Fruit fly (Drosophila melanogaster) whole organism, embryonic: ENCODE data around the gene CG32195.

Experiments used
- B-H1 ChIP-seq: fragments of 200-800 bp; sonication (Bioruptor generic); IDR thresholded peaks from 3 replicates; pipeline ENCODE4 v1.3.6; 2022; ENCODE audit warnings: missing biosample characterization, missing genetic modification characterization
- Bgb ChIP-seq: fragments of 200-800 bp; sonication (Bioruptor generic); IDR thresholded peaks from 2 replicates; pipeline ENCODE4 v1.3.6; 2022; ENCODE audit warnings: missing biosample characterization, missing genetic modification characterization; ENCODE audit not compliant: partially characterized antibody
- CG2712 ChIP-seq: fragments of 200-800 bp; optimal IDR thresholded peaks from 3 replicates; lab custom pipeline; 2019; ENCODE audit warnings: missing biosample characterization, mild to moderate bottlenecking, missing genetic modification characterization, moderate library complexity
- CG8478 ChIP-seq: fragments of >200 bp; optimal IDR thresholded peaks from 2 replicates; lab custom pipeline; 2018
- Dll ChIP-seq: fragments of 200-800 bp; sonication (Bioruptor generic); IDR thresholded peaks from 4 replicates; pipeline ENCODE4 v1.3.6; 2022; ENCODE audit warnings: missing biosample characterization, missing genetic modification characterization; ENCODE audit not compliant: partially characterized antibody
- repo ChIP-seq: fragments of 200-800 bp; sonication (Bioruptor generic); optimal IDR thresholded peaks from 2 replicates; lab custom pipeline; 2016; ENCODE audit warnings: missing biosample characterization, missing genetic modification characterization
- ssp ChIP-seq: fragments of 200-800 bp; sonication (Bioruptor generic); IDR thresholded peaks from 2 replicates; pipeline ENCODE4 v1.3.6; 2022; ENCODE audit warnings: missing biosample characterization, missing genetic modification characterization
- tgo ChIP-seq: fragments of 200-800 bp; sonication (Bioruptor generic); IDR thresholded peaks from 3 replicates; pipeline ENCODE4 v1.3.6; 2022; ENCODE audit warnings: missing biosample characterization, missing genetic modification characterization
- trem ChIP-seq: fragments of 200-800 bp; optimal IDR thresholded peaks from 3 replicates; lab custom pipeline; 2019; ENCODE audit warnings: missing biosample characterization, mild to moderate bottlenecking, missing genetic modification characterization, moderate library complexity

- TF ChIP-seq Dll (GFP tag; lab: Robert Waterston, UW) (no peak), ssp (GFP tag; lab: Robert Waterston, UW) (no peak), B-H1 (GFP tag; lab: Robert Waterston, UW) (no peak), repo (GFP tag; lab: Kevin White, UChicago) (no peak), tgo (GFP tag; lab: Robert Waterston, UW) (no peak), CG2712 (tag; lab: Kevin White, UChicago) (no peak), CG8478 (lab: Kevin White, UChicago) (no peak), Bgb (GFP tag; lab: Robert Waterston, UW) (no peak), trem (tag; lab: Kevin White, UChicago) (no peak)
These were observed 42.7 kb upstream of the CG32195 start, which contains the start of gene CG44006 for dm6 chr3L:18070050-18070449.
